Worm (Caenorhabditis elegans): ENCODE results near the gene D2023.6.

The D2023.6 gene

DNA sequence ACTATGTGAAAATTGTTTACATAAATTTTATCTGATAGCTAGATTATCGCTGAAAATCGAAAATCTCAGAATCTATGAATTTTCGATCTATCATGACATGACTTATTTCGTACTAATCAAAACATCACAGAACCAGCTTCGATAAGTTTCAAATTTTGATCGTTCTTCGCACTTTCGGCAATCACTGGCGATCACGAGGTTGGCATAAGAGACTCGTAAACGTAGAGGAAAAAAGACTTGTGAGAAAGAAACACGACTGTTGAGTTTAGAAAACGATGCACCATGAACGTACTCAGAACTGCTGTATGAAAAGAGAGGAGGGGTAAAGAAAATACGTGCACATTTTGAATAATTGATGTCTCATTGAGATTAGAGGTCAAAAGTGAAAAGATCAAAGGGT, 3.2 kb upstream of the D2023.6 start:
- TF ChIP-seq mep-1 (tag; optimal IDR thresholded peaks at IDR 0.05) = no peak
- no peak for TF ChIP-seq flh-1 (GFP tag; optimal IDR thresholded peaks at IDR 0.05)
- no peak for TF ChIP-seq ceh-39 (tag; optimal IDR thresholded peaks at IDR 0.05)
- no peak for TF ChIP-seq ces-1 (GFP tag; optimal IDR thresholded peaks at IDR 0.05)
- no peak for TF ChIP-seq elt-1 (tag; optimal IDR thresholded peaks at IDR 0.05; ENCODE audit: borderline replicate concordance, insufficient read depth)
- no peak for TF ChIP-seq elt-3 (tag; optimal IDR thresholded peaks at IDR 0.05)
- no peak for TF ChIP-seq mls-2 (tag; optimal IDR thresholded peaks at IDR 0.05)
- TF ChIP-seq lsy-2 (tag; optimal IDR thresholded peaks at IDR 0.05) = no peak
- no peak for TF ChIP-seq bed-3 (GFP tag; optimal IDR thresholded peaks at IDR 0.05)
- no peak for TF ChIP-seq nhr-12 (tag; optimal IDR thresholded peaks at IDR 0.05)
- no peak for TF ChIP-seq mab-5 (tag; optimal IDR thresholded peaks at IDR 0.05)
- no peak for TF ChIP-seq nhr-76 (tag; optimal IDR thresholded peaks at IDR 0.05)
- no peak for TF ChIP-seq tbx-8 (GFP tag; optimal IDR thresholded peaks at IDR 0.05)

DNA sequence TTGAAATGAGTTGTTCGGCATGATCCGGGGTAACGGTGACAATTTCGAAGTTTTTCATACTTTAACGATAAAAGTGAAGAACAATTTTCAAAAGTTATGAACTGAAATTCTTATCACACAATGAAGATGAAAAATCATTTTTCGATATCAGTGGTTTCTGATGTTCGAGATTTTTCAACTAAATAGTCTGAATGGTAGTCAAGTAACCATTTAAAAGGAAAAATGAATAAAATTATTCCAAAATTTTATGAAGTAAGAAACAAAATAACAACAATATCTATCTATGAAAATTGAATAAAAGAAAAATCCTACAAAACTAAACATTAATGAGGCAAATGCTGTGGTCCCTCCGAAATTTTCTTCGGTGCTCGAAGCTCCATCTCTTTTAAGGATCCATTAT, 1.5 kb upstream of the D2023.6 start, which contains the start of gene D2023.4:
D2023.4 (minus strand) TSS at position 101 of the 400 bp plus-strand sequence.
- no peak for TF ChIP-seq nhr-12 (tag; optimal IDR thresholded peaks at IDR 0.05)
- TF ChIP-seq ces-1 (GFP tag; optimal IDR thresholded peaks at IDR 0.05) = no peak
- TF ChIP-seq elt-1 (tag; optimal IDR thresholded peaks at IDR 0.05; ENCODE audit: borderline replicate concordance, insufficient read depth) = no peak
- no peak for TF ChIP-seq ztf-11 (tag; optimal IDR thresholded peaks at IDR 0.05)
- no peak for TF ChIP-seq tbx-8 (GFP tag; optimal IDR thresholded peaks at IDR 0.05)
- no peak for TF ChIP-seq nhr-28 (tag; optimal IDR thresholded peaks at IDR 0.05)
- no peak for TF ChIP-seq lsy-2 (tag; optimal IDR thresholded peaks at IDR 0.05)
- no peak for TF ChIP-seq drap-1 (GFP tag; optimal IDR thresholded peaks at IDR 0.05)
- TF ChIP-seq ceh-83 (GFP tag; optimal IDR thresholded peaks at IDR 0.05) = no peak
- TF ChIP-seq pha-4 (tag; optimal IDR thresholded peaks at IDR 0.05) = no peak
- no peak for TF ChIP-seq cnd-1 (tag; optimal IDR thresholded peaks at IDR 0.05)

DNA sequence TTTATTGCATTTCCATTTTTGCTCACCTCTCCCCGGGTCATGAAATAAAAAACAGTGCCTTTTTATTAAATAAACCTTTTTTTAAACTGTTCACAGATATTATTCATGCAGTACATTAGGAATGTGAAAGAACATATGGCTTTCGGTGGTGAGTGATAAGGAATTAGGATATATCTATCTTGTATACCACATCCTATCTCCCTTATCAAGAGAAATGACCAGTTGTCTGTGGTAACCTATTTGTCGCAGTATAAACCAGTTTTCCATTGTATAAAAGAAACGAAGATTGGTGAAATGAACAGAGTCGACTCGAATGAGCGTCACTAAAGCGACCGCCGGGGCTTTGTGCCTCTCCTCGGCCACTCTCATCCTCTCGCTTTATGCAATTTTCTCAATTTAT, 2.1 kb downstream of the D2023.6 start, which contains the start of gene col-158:
col-158 (plus strand) TSS at position 301 of the 400 bp plus-strand sequence.
- TF ChIP-seq tbx-8 (GFP tag; optimal IDR thresholded peaks at IDR 0.05) (no peak), nhr-76 (tag; optimal IDR thresholded peaks at IDR 0.05) (no peak), lin-13 (tag; optimal IDR thresholded peaks at IDR 0.05) (no peak), ceh-39 (tag; optimal IDR thresholded peaks at IDR 0.05) (no peak), ceh-43 (GFP tag; optimal IDR thresholded peaks at IDR 0.05) (no peak), lsy-2 (tag; optimal IDR thresholded peaks at IDR 0.05) (no peak), mls-2 (tag; optimal IDR thresholded peaks at IDR 0.05) (no peak), ham-2 (GFP tag; optimal IDR thresholded peaks at IDR 0.05) (no peak), lin-32 (GFP tag; optimal IDR thresholded peaks at IDR 0.05) (no peak), mab-5 (tag; optimal IDR thresholded peaks at IDR 0.05) (no peak), unc-62 (GFP tag; optimal IDR thresholded peaks at IDR 0.05) (no peak), blmp-1 (tag; optimal IDR thresholded peaks at IDR 0.05) (no peak), pha-4 (tag; optimal IDR thresholded peaks at IDR 0.05) (no peak), ces-1 (GFP tag; optimal IDR thresholded peaks at IDR 0.05) (no peak), cnd-1 (tag; optimal IDR thresholded peaks at IDR 0.05) (no peak), nhr-237 (tag; optimal IDR thresholded peaks at IDR 0.05) (no peak), sptf-1 (tag; optimal IDR thresholded peaks at IDR 0.05) (no peak), M03D4.4 (tag; optimal IDR thresholded peaks at IDR 0.05) (no peak)

DNA sequence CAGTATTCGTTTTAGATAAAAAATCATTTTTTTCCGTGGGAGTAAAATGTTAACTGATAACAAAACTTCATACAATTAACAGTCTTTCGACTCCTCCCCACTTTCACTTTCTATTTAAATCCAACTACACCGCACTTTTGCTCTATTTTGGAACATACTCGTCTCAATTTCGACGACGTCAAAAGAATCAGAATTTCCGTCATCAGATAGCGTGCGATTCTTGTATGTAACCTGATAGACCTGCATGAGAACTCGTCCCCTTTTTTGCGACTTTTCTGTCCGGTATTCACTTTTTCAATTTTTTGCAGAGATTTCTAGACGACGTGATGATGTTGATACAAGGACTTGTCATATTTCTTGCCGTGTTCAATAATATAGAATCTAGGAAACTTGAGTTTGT, 6.2 kb downstream of the D2023.6 start, which contains the start of gene pho-8:
pho-8 (plus strand) TSS at position 301 of the 400 bp plus-strand sequence.
- TF ChIP-seq nhr-28 (tag; optimal IDR thresholded peaks at IDR 0.05) = no peak
- TF ChIP-seq flh-1 (GFP tag; optimal IDR thresholded peaks at IDR 0.05) = no peak
- no peak for TF ChIP-seq snpc-4 (tag; optimal IDR thresholded peaks at IDR 0.05)
- no peak for TF ChIP-seq hlh-1 (tag; optimal IDR thresholded peaks at IDR 0.05)
- no peak for TF ChIP-seq lsy-2 (tag; optimal IDR thresholded peaks at IDR 0.05)
- no peak for TF ChIP-seq unc-39 (tag; optimal IDR thresholded peaks at IDR 0.05)
- TF ChIP-seq drap-1 (GFP tag; optimal IDR thresholded peaks at IDR 0.05) = no peak
- TF ChIP-seq ceh-43 (GFP tag; optimal IDR thresholded peaks at IDR 0.05) = no peak

DNA sequence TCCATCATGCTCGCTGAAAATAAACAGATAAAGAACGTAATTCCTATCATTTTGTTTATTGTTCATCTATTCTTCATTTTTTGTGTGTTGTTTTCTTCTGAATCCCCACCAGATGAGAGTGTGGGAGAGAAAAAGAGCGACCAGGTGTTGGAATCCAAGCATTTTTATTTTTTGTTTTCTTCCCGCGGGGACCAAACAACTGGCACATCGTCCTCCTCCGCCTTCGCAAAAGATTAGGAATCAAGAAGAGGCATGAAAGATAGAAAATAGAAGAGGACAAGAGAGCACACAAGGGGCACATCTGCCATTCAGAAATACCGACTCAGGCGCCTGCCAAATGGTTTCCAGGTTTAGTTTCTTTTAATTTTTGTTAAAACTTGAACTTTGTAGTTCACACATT, 8.9 kb downstream of the D2023.6 start, which contains the start of gene R13H4.2:
R13H4.2 (plus strand) TSS at position 319 of the 400 bp plus-strand sequence.
- TF ChIP-seq bed-3 (GFP tag; optimal IDR thresholded peaks at IDR 0.05) (no peak), elt-3 (tag; optimal IDR thresholded peaks at IDR 0.05) (no peak), unc-120 (tag; optimal IDR thresholded peaks at IDR 0.05; ENCODE audit: poor library complexity, severe bottlenecking) (peak; percentile 41), mep-1 (tag; optimal IDR thresholded peaks at IDR 0.05) (no peak), ceh-43 (GFP tag; optimal IDR thresholded peaks at IDR 0.05) (no peak), blmp-1 (tag; optimal IDR thresholded peaks at IDR 0.05) (no peak), hlh-1 (tag; optimal IDR thresholded peaks at IDR 0.05) (peak; percentile 44), nhr-28 (tag; optimal IDR thresholded peaks at IDR 0.05) (no peak), ceh-39 (tag; optimal IDR thresholded peaks at IDR 0.05) (no peak), unc-39 (tag; optimal IDR thresholded peaks at IDR 0.05) (no peak), unc-62 (GFP tag; optimal IDR thresholded peaks at IDR 0.05) (no peak), snpc-4 (tag; optimal IDR thresholded peaks at IDR 0.05) (no peak)

Data from whole organism, mixed stage, embryonic.